Worm (Caenorhabditis elegans) whole organism, late embryonic: ENCODE measurements around the gene hpo-30.

Experiments
- F13H6.1 ChIP-seq: sonication (generic microtip); optimal IDR thresholded peaks from 2 replicates; lab custom pipeline; 2016; ENCODE audit warnings: missing genetic modification characterization, missing compliant biosample characterization
- K02D7.2 ChIP-seq: sonication (generic microtip); optimal IDR thresholded peaks from 2 replicates; lab custom pipeline; 2017; ENCODE audit warnings: mild to moderate bottlenecking, missing genetic modification characterization, missing compliant biosample characterization
- K09A11.1 ChIP-seq: sonication (generic microtip); optimal IDR thresholded peaks from 2 replicates; lab custom pipeline; 2017; ENCODE audit warnings: antibody characterized with exemption, mild to moderate bottlenecking, missing genetic modification characterization, missing compliant biosample characterization; ENCODE audit not compliant: insufficient read depth
- Y22D7AL.16 ChIP-seq: sonication (generic microtip); optimal IDR thresholded peaks from 2 replicates; lab custom pipeline; 2016; ENCODE audit warnings: missing genetic modification characterization, missing compliant biosample characterization
- ama-1 ChIP-seq: fragments of 150-350 bp; optimal IDR thresholded peaks from 2 replicates; lab custom pipeline; 2014
- ceh-18 ChIP-seq: sonication (generic microtip); optimal IDR thresholded peaks from 2 replicates; lab custom pipeline; 2016; ENCODE audit warnings: missing genetic modification characterization, missing compliant biosample characterization
- ceh-2 ChIP-seq: sonication (generic microtip); optimal IDR thresholded peaks from 2 replicates; lab custom pipeline; 2016; ENCODE audit warnings: missing genotype, missing genetic modification characterization, missing compliant biosample characterization
- ceh-22 ChIP-seq: sonication (generic microtip); optimal IDR thresholded peaks from 2 replicates; lab custom pipeline; 2017; ENCODE audit warnings: missing biosample characterization, missing genetic modification characterization
- ceh-24 ChIP-seq: sonication (generic microtip); optimal IDR thresholded peaks from 2 replicates; lab custom pipeline; 2016; ENCODE audit warnings: mild to moderate bottlenecking, missing genetic modification characterization, missing compliant biosample characterization
- ceh-30 ChIP-seq: fragments of 150-350 bp; optimal IDR thresholded peaks from 2 replicates; lab custom pipeline; 2014; ENCODE audit warnings: missing biosample characterization, missing genetic modification characterization
- ceh-45 ChIP-seq: fragments of 200-800 bp; sonication (Bioruptor generic); IDR thresholded peaks from 2 replicates; pipeline ENCODE4 v1.3.6; 2022; ENCODE audit warnings: missing genetic modification reagents, missing genetic modification characterization, missing compliant biosample characterization
- ceh-48 ChIP-seq: sonication (generic microtip); optimal IDR thresholded peaks from 2 replicates; lab custom pipeline; 2016; ENCODE audit warnings: missing genetic modification characterization, inconsistent platforms, missing compliant biosample characterization
- ceh-6 ChIP-seq: fragments of 200-800 bp; sonication (Bioruptor generic); optimal IDR thresholded peaks from 2 replicates; lab custom pipeline; 2018; ENCODE audit warnings: mild to moderate bottlenecking, missing genetic modification characterization, missing compliant biosample characterization
- che-1 ChIP-seq: sonication (generic microtip); optimal IDR thresholded peaks from 2 replicates; lab custom pipeline; 2016; ENCODE audit warnings: mild to moderate bottlenecking, missing genetic modification characterization, missing compliant biosample characterization
- dmd-4 ChIP-seq: sonication (generic microtip); optimal IDR thresholded peaks from 2 replicates; lab custom pipeline; 2016; ENCODE audit warnings: borderline replicate concordance, missing genetic modification characterization, missing compliant biosample characterization
- dve-1 ChIP-seq: sonication (generic microtip); optimal IDR thresholded peaks from 2 replicates; lab custom pipeline; 2017; ENCODE audit warnings: antibody characterized with exemption, mild to moderate bottlenecking, missing genetic modification characterization, missing compliant biosample characterization
- elt-4 ChIP-seq: sonication (generic microtip); optimal IDR thresholded peaks from 2 replicates; lab custom pipeline; 2016; ENCODE audit warnings: missing genetic modification characterization, missing compliant biosample characterization
- ets-4 ChIP-seq: sonication (generic microtip); optimal IDR thresholded peaks from 2 replicates; lab custom pipeline; 2016; ENCODE audit warnings: missing genetic modification characterization, missing compliant biosample characterization
- eyg-1 ChIP-seq: sonication (generic microtip); optimal IDR thresholded peaks from 2 replicates; lab custom pipeline; 2016; ENCODE audit warnings: missing genotype, missing genetic modification characterization, missing compliant biosample characterization
- fax-1 ChIP-seq: sonication (generic microtip); optimal IDR thresholded peaks from 2 replicates; lab custom pipeline; 2016; ENCODE audit warnings: missing genotype, missing genetic modification characterization, missing compliant biosample characterization
- fkh-10 ChIP-seq: fragments of 150-350 bp; optimal IDR thresholded peaks from 2 replicates; lab custom pipeline; 2014; ENCODE audit warnings: missing biosample characterization, missing genetic modification reagents, missing genetic modification characterization
- fkh-6 ChIP-seq: sonication (generic microtip); optimal IDR thresholded peaks from 2 replicates; lab custom pipeline; 2016; ENCODE audit warnings: missing genetic modification characterization, missing compliant biosample characterization
- gmeb-2 ChIP-seq: sonication (generic microtip); optimal IDR thresholded peaks from 2 replicates; lab custom pipeline; 2016; ENCODE audit warnings: missing genetic modification characterization, inconsistent platforms, missing compliant biosample characterization
- hlh-13 ChIP-seq: fragments of 200-800 bp; sonication (Bioruptor generic); optimal IDR thresholded peaks from 2 replicates; lab custom pipeline; 2018; ENCODE audit warnings: mild to moderate bottlenecking, missing genetic modification characterization, missing compliant biosample characterization
- hlh-6 ChIP-seq: sonication (generic microtip); optimal IDR thresholded peaks from 2 replicates; lab custom pipeline; 2016; ENCODE audit warnings: missing genotype, missing genetic modification characterization, missing compliant biosample characterization
- hlh-8 ChIP-seq: sonication (generic microtip); optimal IDR thresholded peaks from 2 replicates; lab custom pipeline; 2016; ENCODE audit warnings: missing genotype, missing genetic modification characterization, missing compliant biosample characterization
- lim-6 ChIP-seq: sonication (generic microtip); optimal IDR thresholded peaks from 2 replicates; lab custom pipeline; 2016; ENCODE audit warnings: missing genetic modification characterization, missing compliant biosample characterization
- lin-11 ChIP-seq: fragments of 200-800 bp; sonication (Bioruptor generic); optimal IDR thresholded peaks from 2 replicates; lab custom pipeline; 2018; ENCODE audit warnings: mild to moderate bottlenecking, missing genetic modification characterization, missing compliant biosample characterization
- madf-2 ChIP-seq: sonication (generic microtip); optimal IDR thresholded peaks from 2 replicates; lab custom pipeline; 2017; ENCODE audit warnings: missing genetic modification characterization, missing compliant biosample characterization
- mec-3 ChIP-seq: sonication (generic microtip); optimal IDR thresholded peaks from 2 replicates; lab custom pipeline; 2016; ENCODE audit warnings: borderline replicate concordance, missing genetic modification characterization, missing compliant biosample characterization
- nfya-1 ChIP-seq: sonication (generic microtip); optimal IDR thresholded peaks from 2 replicates; lab custom pipeline; 2017; ENCODE audit warnings: missing genetic modification characterization, mild to moderate bottlenecking, missing compliant biosample characterization, antibody characterized with exemption, moderate library complexity
- nhr-11 ChIP-seq: fragments of 150-350 bp; optimal IDR thresholded peaks from 2 replicates; lab custom pipeline; 2014; ENCODE audit warnings: missing biosample characterization, missing genetic modification characterization
- nhr-232 ChIP-seq: sonication (generic microtip); optimal IDR thresholded peaks from 2 replicates; lab custom pipeline; 2016; ENCODE audit warnings: missing genetic modification characterization, missing compliant biosample characterization
- npax-4 ChIP-seq: sonication (generic microtip); optimal IDR thresholded peaks from 2 replicates; lab custom pipeline; 2016; ENCODE audit warnings: missing genetic modification characterization, missing compliant biosample characterization
- pag-3 ChIP-seq: sonication (generic microtip); optimal IDR thresholded peaks from 2 replicates; lab custom pipeline; 2016; ENCODE audit warnings: missing compliant biosample characterization, missing genetic modification characterization, borderline replicate concordance
- pat-9 ChIP-seq: fragments of 200-800 bp; sonication (Bioruptor generic); optimal IDR thresholded peaks from 2 replicates; lab custom pipeline; 2018; ENCODE audit warnings: mild to moderate bottlenecking, missing genetic modification characterization, moderate library complexity, missing compliant biosample characterization
- pha-4 ChIP-seq: fragments of 150-350 bp; optimal IDR thresholded peaks from 2 replicates; lab custom pipeline; 2018; ENCODE audit warnings: missing biosample characterization, missing genetic modification reagents, missing genetic modification characterization
- pqm-1 ChIP-seq: sonication (generic microtip); optimal IDR thresholded peaks from 2 replicates; lab custom pipeline; 2016; ENCODE audit warnings: missing genetic modification characterization, missing compliant biosample characterization
- ref-2 ChIP-seq: sonication (generic microtip); optimal IDR thresholded peaks from 2 replicates; lab custom pipeline; 2016; ENCODE audit warnings: missing genetic modification characterization, missing compliant biosample characterization
- rnt-1 ChIP-seq: sonication (generic microtip); optimal IDR thresholded peaks from 2 replicates; lab custom pipeline; 2016; ENCODE audit warnings: missing genetic modification characterization, missing compliant biosample characterization
- syd-9 ChIP-seq: sonication (generic microtip); optimal IDR thresholded peaks from 2 replicates; lab custom pipeline; 2016; ENCODE audit warnings: mild to moderate bottlenecking, missing genetic modification characterization, moderate library complexity, missing compliant biosample characterization
- tbx-7 ChIP-seq: sonication (generic microtip); optimal IDR thresholded peaks from 2 replicates; lab custom pipeline; 2016; ENCODE audit warnings: missing genotype, missing genetic modification characterization, missing compliant biosample characterization
- ttx-3 ChIP-seq: sonication (generic microtip); optimal IDR thresholded peaks from 2 replicates; lab custom pipeline; 2016; ENCODE audit warnings: missing genetic modification reagents, missing genetic modification characterization, missing compliant biosample characterization
- unc-3 ChIP-seq, 2 experiments: fragments of 200-800 bp in 1 of 2; sonication (Bioruptor generic) in 1 of 2; sonication (generic microtip) in 1 of 2; conservative IDR thresholded peaks in 1 of 2; optimal IDR thresholded peaks in 1 of 2; 2 replicates each; pipeline versions ENCODE4 v1.3.6 to Lab custom; 2016 to 2022; ENCODE audit warnings: missing compliant biosample characterization in 2 of 2, missing genetic modification characterization in 2 of 2, missing genetic modification reagents in 1 of 2
- unc-42 ChIP-seq: sonication (generic microtip); optimal IDR thresholded peaks from 2 replicates; lab custom pipeline; 2016; ENCODE audit warnings: missing genotype, missing genetic modification characterization, missing compliant biosample characterization
- unc-55 ChIP-seq: sonication (generic microtip); optimal IDR thresholded peaks from 2 replicates; lab custom pipeline; 2017; ENCODE audit warnings: missing biosample characterization, missing genetic modification reagents, missing genetic modification characterization
- zip-5 ChIP-seq: sonication (generic microtip); optimal IDR thresholded peaks from 2 replicates; lab custom pipeline; 2016; ENCODE audit warnings: missing genetic modification characterization, missing compliant biosample characterization
- ztf-16 ChIP-seq: sonication (generic microtip); optimal IDR thresholded peaks from 2 replicates; lab custom pipeline; 2017; ENCODE audit warnings: missing genetic modification characterization, missing compliant biosample characterization

Gene hpo-30

ce11 chrV:12305677-12306076 lies 4.5 kb downstream of the hpo-30 start:
- TF ChIP-seq dmd-4 (tag; lab: Kevin White, UChicago) (no peak), fkh-10 (GFP tag; lab: Kevin White, UChicago) (no peak), lim-6 (tag; lab: Kevin White, UChicago) (no peak), nhr-11 (no peak), lin-11 (tag; lab: Kevin White, UChicago) (no peak), ceh-24 (tag; lab: Kevin White, UChicago) (no peak), ceh-45 (GFP tag; lab: Robert Waterston, UW) (no peak), ceh-18 (no peak), gmeb-2 (tag; lab: Kevin White, UChicago) (no peak), unc-42 (no peak)

ce11 chrV:12303453-12304077 lies 6.6 kb downstream of the hpo-30 start:
- TF ChIP-seq hlh-13 (GFP tag; lab: Kevin White, UChicago) (peak; percentile 100), lim-6 (tag; lab: Kevin White, UChicago) (peak; percentile 99), ceh-6 (GFP tag; lab: Kevin White, UChicago) (peak; percentile 100), ceh-22 (tag; lab: Kevin White, UChicago) (peak; percentile 94), mec-3 (tag; lab: Kevin White, UChicago) (peak; percentile 99), K09A11.1 (tag; lab: Kevin White, UChicago) (peak; percentile 98), elt-4 (tag; lab: Kevin White, UChicago) (peak; percentile 99), fkh-6 (tag; lab: Kevin White, UChicago) (peak; percentile 99), dve-1 (tag; lab: Kevin White, UChicago) (peak; percentile 99), nfya-1 (tag; lab: Kevin White, UChicago) (peak; percentile 93), hlh-8 (peak; percentile 98), syd-9 (peak; percentile 99), ceh-48 (tag; lab: Kevin White, UChicago) (peak; percentile 100), ceh-45 (GFP tag; lab: Robert Waterston, UW) (peak; percentile 100), F13H6.1 (tag; lab: Kevin White, UChicago) (peak; percentile 99), zip-5 (peak; percentile 98), npax-4 (tag; lab: Kevin White, UChicago) (peak; percentile 99), ama-1 (peak; percentile 80), unc-55 (GFP tag; lab: Kevin White, UChicago) (peak; percentile 30), fax-1 (tag; lab: Kevin White, UChicago) (peak; percentile 99), tbx-7 (tag; lab: Kevin White, UChicago) (peak; percentile 95), che-1 (tag; lab: Kevin White, UChicago) (peak; percentile 99), lin-11 (tag; lab: Kevin White, UChicago) (peak; percentile 98), K02D7.2 (tag; lab: Kevin White, UChicago) (peak; percentile 100), ceh-30 (tag; lab: Kevin White, UChicago) (peak; percentile 93), pat-9 (peak; percentile 100), Y22D7AL.16 (tag; lab: Kevin White, UChicago) (peak; percentile 99), eyg-1 (tag; lab: Kevin White, UChicago) (peak; percentile 100), ceh-24 (tag; lab: Kevin White, UChicago) (peak; percentile 99), unc-3 (GFP tag; conservative IDR thresholded peaks at IDR 0.05; lab: Robert Waterston, UW) (peak; percentile 100), unc-3 (tag; optimal IDR thresholded peaks at IDR 0.05; lab: Kevin White, UChicago) (peak; percentile 100), rnt-1 (tag; lab: Kevin White, UChicago) (peak; percentile 99), madf-2 (tag; lab: Kevin White, UChicago) (peak; percentile 99), ttx-3 (peak; percentile 99), unc-42 (peak; percentile 95), ets-4 (peak; percentile 98), pha-4 (tag; lab: Kevin White, UChicago) (no peak), hlh-6 (tag; lab: Kevin White, UChicago) (peak; percentile 100), gmeb-2 (tag; lab: Kevin White, UChicago) (peak; percentile 100), pag-3 (tag; lab: Kevin White, UChicago) (peak; percentile 99), ztf-16 (tag; lab: Kevin White, UChicago) (peak; percentile 100), ceh-2 (tag; lab: Kevin White, UChicago) (peak; percentile 100), fkh-10 (GFP tag; lab: Kevin White, UChicago) (peak; percentile 97), ref-2 (tag; lab: Kevin White, UChicago) (peak; percentile 100), pqm-1 (tag; lab: Kevin White, UChicago) (peak; percentile 99), nhr-232 (peak; percentile 100)
